Fruit fly (Drosophila melanogaster) whole organism, embryonic: ENCODE measurements around the gene Nepl18.
A peak's percentile ranks its signal among the peaks of the same experiment; 100 is the strongest.

Experiments
- ATbp ChIP-seq: fragments of 200-800 bp; sonication (Bioruptor generic); optimal IDR thresholded peaks from 2 replicates; lab custom pipeline; 2017; ENCODE audit warnings: missing biosample characterization, mild to moderate bottlenecking, missing genetic modification characterization, missing genetic modification reagents
- Bteb2 ChIP-seq: fragments of 200-800 bp; sonication (Bioruptor generic); optimal IDR thresholded peaks from 2 replicates; lab custom pipeline; 2016; ENCODE audit warnings: missing biosample characterization, missing genetic modification characterization
- C15 ChIP-seq: fragments of 200-800 bp; sonication (Bioruptor generic); IDR thresholded peaks from 3 replicates; pipeline ENCODE4 v1.3.6; 2022; ENCODE audit warnings: missing biosample characterization, missing genetic modification characterization
- CG10543 ChIP-seq: fragments of 200-800 bp; sonication (Bioruptor generic); optimal IDR thresholded peaks from 3 replicates; lab custom pipeline; 2017; ENCODE audit warnings: missing biosample characterization, mild to moderate bottlenecking, missing genetic modification characterization, moderate library complexity
- CG10979 ChIP-seq: fragments of 200-800 bp; sonication (Bioruptor generic); optimal IDR thresholded peaks from 2 replicates; lab custom pipeline; 2018; ENCODE audit warnings: missing biosample characterization, mild to moderate bottlenecking, missing genetic modification characterization, moderate library complexity
- CG11723 ChIP-seq: fragments of 200-800 bp; sonication (Bioruptor generic); optimal IDR thresholded peaks from 2 replicates; lab custom pipeline; 2017; ENCODE audit warnings: missing biosample characterization, mild to moderate bottlenecking, missing genetic modification characterization
- CG12769 ChIP-seq: fragments of 200-800 bp; sonication (Bioruptor generic); optimal IDR thresholded peaks from 2 replicates; lab custom pipeline; 2019; ENCODE audit warnings: missing biosample characterization, mild to moderate bottlenecking, missing genetic modification characterization, moderate library complexity
- CG14667 ChIP-seq: fragments of 200-800 bp; sonication (Bioruptor generic); IDR thresholded peaks from 2 replicates; pipeline ENCODE4 v1.3.6; 2022; ENCODE audit warnings: missing biosample characterization, missing genetic modification characterization
- CG15696 ChIP-seq: fragments of 200-800 bp; sonication (Bioruptor generic); optimal IDR thresholded peaks from 2 replicates; lab custom pipeline; 2019; ENCODE audit warnings: missing biosample characterization, mild to moderate bottlenecking, missing genetic modification characterization, moderate library complexity
- CG16813 ChIP-seq: fragments of 200-800 bp; sonication (Bioruptor generic); IDR thresholded peaks from 3 replicates; pipeline ENCODE4 v1.3.6; 2022; ENCODE audit warnings: missing biosample characterization, missing genetic modification characterization; ENCODE audit not compliant: partially characterized antibody
- CG17328 ChIP-seq: fragments of 200-800 bp; sonication (Bioruptor generic); IDR thresholded peaks from 2 replicates; pipeline ENCODE4 v1.3.6; 2022; ENCODE audit warnings: missing biosample characterization, missing genetic modification characterization
- CG17359 ChIP-seq: fragments of 200-800 bp; sonication (Bioruptor generic); optimal IDR thresholded peaks from 3 replicates; lab custom pipeline; 2018; ENCODE audit warnings: missing biosample characterization, mild to moderate bottlenecking, missing genetic modification characterization, moderate library complexity
- CG18011 ChIP-seq: fragments of 200-800 bp; sonication (Bioruptor generic); optimal IDR thresholded peaks from 2 replicates; lab custom pipeline; 2017; ENCODE audit warnings: missing biosample characterization, missing genetic modification characterization, mild to moderate bottlenecking, moderate library complexity, missing genotype
- CG2116 ChIP-seq: fragments of 200-800 bp; sonication (Bioruptor generic); optimal IDR thresholded peaks from 3 replicates; lab custom pipeline; 2018; ENCODE audit warnings: missing biosample characterization, mild to moderate bottlenecking, missing genetic modification characterization
- CG2120 ChIP-seq: fragments of 200-800 bp; sonication (Bioruptor generic); optimal IDR thresholded peaks from 3 replicates; lab custom pipeline; 2016; ENCODE audit warnings: missing biosample characterization, missing genetic modification characterization
- CG2129 ChIP-seq: fragments of 200-800 bp; sonication (Bioruptor generic); IDR thresholded peaks from 2 replicates; pipeline ENCODE4 v1.3.6; 2022; ENCODE audit warnings: missing biosample characterization, missing genetic modification characterization; ENCODE audit not compliant: partially characterized antibody
- CG30020 ChIP-seq: fragments of 200-800 bp; optimal IDR thresholded peaks from 2 replicates; lab custom pipeline; 2019; ENCODE audit warnings: missing biosample characterization, mild to moderate bottlenecking, missing genetic modification characterization, moderate library complexity
- CG31365 ChIP-seq: fragments of 200-800 bp; sonication (Bioruptor generic); optimal IDR thresholded peaks from 2 replicates; lab custom pipeline; 2018; ENCODE audit warnings: missing biosample characterization, mild to moderate bottlenecking, missing genetic modification characterization
- CG4328 ChIP-seq: fragments of 200-800 bp; sonication (Bioruptor generic); optimal IDR thresholded peaks from 3 replicates; lab custom pipeline; 2017; ENCODE audit warnings: missing biosample characterization, missing genetic modification reagents, missing genetic modification characterization
- CG6765 ChIP-seq: fragments of 200-800 bp; sonication (Bioruptor generic); optimal IDR thresholded peaks from 3 replicates; lab custom pipeline; 2017; ENCODE audit warnings: missing biosample characterization, mild to moderate bottlenecking, missing genetic modification characterization
- CG6791 ChIP-seq: fragments of 200-800 bp; sonication (Bioruptor generic); IDR thresholded peaks from 3 replicates; pipeline ENCODE4 v1.3.6; 2022; ENCODE audit warnings: missing biosample characterization, missing genetic modification characterization; ENCODE audit not compliant: partially characterized antibody
- CG8089 ChIP-seq: fragments of 200-800 bp; sonication (Bioruptor generic); optimal IDR thresholded peaks from 3 replicates; lab custom pipeline; 2016; ENCODE audit warnings: missing biosample characterization, missing genetic modification characterization
- CG8290 ChIP-seq, 3 experiments: fragments of 200-800 bp; sonication (Bioruptor generic); optimal IDR thresholded peaks; 2 replicates each; lab custom pipeline; 2016 to 2019; ENCODE audit warnings: missing biosample characterization in 3 of 3, missing genetic modification characterization in 3 of 3, mild to moderate bottlenecking in 2 of 3, moderate library complexity in 1 of 3
- CG9609 ChIP-seq: fragments of 200-800 bp; sonication (Bioruptor generic); optimal IDR thresholded peaks from 3 replicates; lab custom pipeline; 2016; ENCODE audit warnings: missing biosample characterization, missing genetic modification characterization
- Hmr ChIP-seq: fragments of 200-800 bp; sonication (Bioruptor generic); optimal IDR thresholded peaks from 3 replicates; lab custom pipeline; 2017; ENCODE audit warnings: mild to moderate bottlenecking, missing biosample characterization, missing genetic modification reagents, missing genetic modification characterization
- Lhr ChIP-seq: fragments of 200-800 bp; sonication (Bioruptor generic); optimal IDR thresholded peaks from 3 replicates; lab custom pipeline; 2017; ENCODE audit warnings: mild to moderate bottlenecking, missing biosample characterization, missing genetic modification reagents, missing genetic modification characterization
- Myb ChIP-seq: fragments of 200-800 bp; sonication (Bioruptor generic); optimal IDR thresholded peaks from 2 replicates; lab custom pipeline; 2016; ENCODE audit warnings: missing biosample characterization, missing genetic modification characterization
- Nf-YC ChIP-seq: fragments of 200-800 bp; optimal IDR thresholded peaks from 3 replicates; lab custom pipeline; 2019; ENCODE audit warnings: missing biosample characterization, mild to moderate bottlenecking, missing genetic modification characterization, moderate library complexity
- Pdp1 ChIP-seq, 2 experiments: fragments of 200-800 bp; sonication (Bioruptor generic); optimal IDR thresholded peaks; 3 replicates each; lab custom pipeline; 2016; ENCODE audit warnings: missing biosample characterization in 2 of 2, missing genetic modification characterization in 2 of 2, mild to moderate bottlenecking in 1 of 2, moderate library complexity in 1 of 2
- Rx ChIP-seq: fragments of 200-800 bp; sonication (Bioruptor generic); IDR thresholded peaks from 2 replicates; pipeline ENCODE4 v1.3.6; 2022; ENCODE audit warnings: missing biosample characterization, missing genetic modification characterization
- Six4 ChIP-seq: fragments of 200-800 bp; sonication (Bioruptor generic); optimal IDR thresholded peaks from 2 replicates; lab custom pipeline; 2016; ENCODE audit warnings: missing biosample characterization, missing genetic modification characterization
- YL-1 ChIP-seq: fragments of 200-800 bp; sonication (Bioruptor generic); optimal IDR thresholded peaks from 3 replicates; lab custom pipeline; 2017; ENCODE audit warnings: missing biosample characterization, mild to moderate bottlenecking, missing genetic modification characterization
- bab2 ChIP-seq: fragments of 200-800 bp; sonication (Bioruptor generic); optimal IDR thresholded peaks from 2 replicates; lab custom pipeline; 2016; ENCODE audit warnings: missing biosample characterization, missing genetic modification characterization
- croc ChIP-seq: fragments of 200-800 bp; sonication (Bioruptor generic); conservative IDR thresholded peaks from 3 replicates; pipeline ENCODE4 v1.3.6; 2022; ENCODE audit warnings: missing biosample characterization, missing genetic modification characterization
- dysf ChIP-seq: fragments of 200-800 bp; sonication (Bioruptor generic); IDR thresholded peaks from 3 replicates; pipeline ENCODE4 v1.3.6; 2022; ENCODE audit warnings: missing biosample characterization, missing genetic modification characterization
- esg ChIP-seq: fragments of 200-800 bp; sonication (Bioruptor generic); conservative IDR thresholded peaks from 2 replicates; pipeline ENCODE4 v1.3.6; 2022; ENCODE audit warnings: missing biosample characterization, missing genetic modification characterization
- fd102C ChIP-seq: fragments of 200-800 bp; sonication (Bioruptor generic); optimal IDR thresholded peaks from 2 replicates; lab custom pipeline; 2018; ENCODE audit warnings: missing biosample characterization, mild to moderate bottlenecking, missing genetic modification characterization, moderate library complexity
- gsb ChIP-seq: fragments of 200-800 bp; sonication (Bioruptor generic); IDR thresholded peaks from 2 replicates; pipeline ENCODE4 v1.3.6; 2022; ENCODE audit warnings: missing biosample characterization, missing genetic modification characterization
- inv ChIP-seq: fragments of 200-800 bp; sonication (Bioruptor generic); IDR thresholded peaks from 2 replicates; pipeline ENCODE4 v1.3.6; 2022; ENCODE audit warnings: missing biosample characterization, missing genetic modification characterization; ENCODE audit not compliant: partially characterized antibody
- knrl ChIP-seq: fragments of 200-800 bp; sonication (Bioruptor generic); IDR thresholded peaks from 3 replicates; pipeline ENCODE4 v1.3.6; 2022; ENCODE audit warnings: missing biosample characterization, missing genetic modification characterization; ENCODE audit not compliant: partially characterized antibody
- lmd ChIP-seq: fragments of 200-800 bp; sonication (Bioruptor generic); IDR thresholded peaks from 2 replicates; pipeline ENCODE4 v1.3.6; 2022; ENCODE audit warnings: missing biosample characterization, missing genetic modification characterization
- oc ChIP-seq: fragments of 200-800 bp; sonication (Bioruptor generic); optimal IDR thresholded peaks from 2 replicates; lab custom pipeline; 2018; ENCODE audit warnings: missing biosample characterization, mild to moderate bottlenecking, missing genetic modification characterization, moderate library complexity
- salm ChIP-seq: fragments of 200-800 bp; sonication (Bioruptor generic); optimal IDR thresholded peaks from 2 replicates; lab custom pipeline; 2018; ENCODE audit warnings: missing biosample characterization, mild to moderate bottlenecking, missing genetic modification characterization
- sima ChIP-seq: fragments of 200-800 bp; sonication (Bioruptor generic); optimal IDR thresholded peaks from 2 replicates; lab custom pipeline; 2016; ENCODE audit warnings: missing biosample characterization, missing genetic modification characterization
- tap ChIP-seq: fragments of 200-800 bp; optimal IDR thresholded peaks from 3 replicates; lab custom pipeline; 2019; ENCODE audit warnings: missing biosample characterization, mild to moderate bottlenecking, missing genetic modification characterization, moderate library complexity
- trem ChIP-seq: fragments of 200-800 bp; optimal IDR thresholded peaks from 3 replicates; lab custom pipeline; 2019; ENCODE audit warnings: missing biosample characterization, mild to moderate bottlenecking, missing genetic modification characterization, moderate library complexity
- trh ChIP-seq: fragments of 200-800 bp; sonication (Bioruptor generic); optimal IDR thresholded peaks from 2 replicates; lab custom pipeline; 2016; ENCODE audit warnings: missing biosample characterization, missing genetic modification characterization
- tup ChIP-seq: fragments of 200-800 bp; sonication (Bioruptor generic); optimal IDR thresholded peaks from 2 replicates; lab custom pipeline; 2016; ENCODE audit warnings: missing biosample characterization, mild to moderate bottlenecking, missing genetic modification characterization, moderate library complexity
- vfl ChIP-seq: fragments of 200-800 bp; sonication (Bioruptor generic); optimal IDR thresholded peaks from 2 replicates; lab custom pipeline; 2016; ENCODE audit warnings: missing biosample characterization, missing genetic modification characterization
- zen ChIP-seq: fragments of 200-800 bp; sonication (Bioruptor generic); optimal IDR thresholded peaks from 3 replicates; lab custom pipeline; 2018; ENCODE audit warnings: missing biosample characterization, mild to moderate bottlenecking, missing genetic modification characterization, moderate library complexity

The Nepl18 gene

dm6 chr3R:28904174-28904573 lies 28.8 kb downstream of the Nepl18 start (continued):
- TF ChIP-seq CG16813 (GFP tag; lab: Robert Waterston, UW), result no peak
- no peak for TF ChIP-seq tup (GFP tag; lab: Kevin White, UChicago)
- TF ChIP-seq CG12769 (tag; lab: Kevin White, UChicago), result no peak
- TF ChIP-seq CG31365 (tag; lab: Kevin White, UChicago), result no peak
- no peak for TF ChIP-seq CG30020 (tag; lab: Kevin White, UChicago)
- TF ChIP-seq CG2129 (GFP tag; lab: Robert Waterston, UW), result no peak
- TF ChIP-seq Bteb2 (GFP tag; lab: Kevin White, UChicago), result no peak
- no peak for TF ChIP-seq CG8290 (GFP tag; optimal IDR thresholded peaks at IDR 0.05; lab: Kevin White, UChicago)
- peak in 1 of 2 experiments; percentile 62 for TF ChIP-seq CG8290 (tag; optimal IDR thresholded peaks at IDR 0.05; lab: Kevin White, UChicago)
- no peak for TF ChIP-seq Nf-YC (tag; lab: Kevin White, UChicago)
- TF ChIP-seq Myb (GFP tag; lab: Kevin White, UChicago), result no peak
- TF ChIP-seq zen, result no peak
- TF ChIP-seq CG10979 (tag; lab: Kevin White, UChicago), result peak; percentile 65
- no peak for TF ChIP-seq Pdp1 (GFP tag; optimal IDR thresholded peaks at IDR 0.05; lab: Kevin White, UChicago)
- TF ChIP-seq CG17359 (tag; lab: Kevin White, UChicago), result peak; percentile 73
- TF ChIP-seq C15 (GFP tag; lab: Robert Waterston, UW), result no peak
- no peak for TF ChIP-seq CG8089
- TF ChIP-seq esg, result peak; percentile 63
- no peak for TF ChIP-seq CG2116 (GFP tag; lab: Kevin White, UChicago)
- TF ChIP-seq fd102C (GFP tag; lab: Kevin White, UChicago), result no peak
- no peak for TF ChIP-seq inv
- TF ChIP-seq CG14667 (GFP tag; lab: Robert Waterston, UW), result peak; percentile 44; the same call in 1 of the 2 replicates
- TF ChIP-seq CG17328 (GFP tag; lab: Robert Waterston, UW), result 0 out of 2 replicates have a peak, but pooled peaks have one; percentile 31
- peak; percentile 41 for TF ChIP-seq oc (tag; lab: Kevin White, UChicago)
- peak; percentile 20 for TF ChIP-seq trem (tag; lab: Kevin White, UChicago)
- TF ChIP-seq CG10543 (GFP tag; lab: Kevin White, UChicago), result no peak
- no peak for TF ChIP-seq CG6765 (GFP tag; lab: Kevin White, UChicago)
- TF ChIP-seq sima (GFP tag; lab: Kevin White, UChicago), result no peak
- TF ChIP-seq Hmr, result no peak
- no peak for TF ChIP-seq CG18011 (GFP tag; lab: Kevin White, UChicago)
- TF ChIP-seq CG4328 (GFP tag; lab: Kevin White, UChicago), result no peak
- peak; percentile 38 for TF ChIP-seq ATbp (GFP tag; lab: Kevin White, UChicago)
- peak; percentile 51 for TF ChIP-seq tap
- TF ChIP-seq CG6791, result no peak
- no peak for TF ChIP-seq CG15696 (tag; lab: Kevin White, UChicago)
- no peak for TF ChIP-seq Lhr
- TF ChIP-seq YL-1 (GFP tag; lab: Kevin White, UChicago), result no peak
- TF ChIP-seq knrl (GFP tag; lab: Robert Waterston, UW), result no peak
- peak; percentile 63; the same call in 1 of the 3 replicates for TF ChIP-seq dysf
- TF ChIP-seq CG2120 (GFP tag; lab: Kevin White, UChicago), result no peak
- TF ChIP-seq croc, result no peak; the same call in 2 of the 3 replicates
- TF ChIP-seq vfl, result no peak
- TF ChIP-seq bab2 (GFP tag; lab: Kevin White, UChicago), result no peak
- no peak for TF ChIP-seq CG9609 (GFP tag; lab: Kevin White, UChicago)
- TF ChIP-seq Rx, result no peak
- TF ChIP-seq Six4, result no peak
- TF ChIP-seq trh, result no peak
- no peak for TF ChIP-seq CG11723 (GFP tag; lab: Kevin White, UChicago)
- TF ChIP-seq gsb (GFP tag; lab: Robert Waterston, UW), result peak; percentile 39; the same call in 1 of the 2 replicates
- no peak for TF ChIP-seq salm
- TF ChIP-seq lmd (GFP tag; lab: Robert Waterston, UW), result peak; percentile 66
